Worm (Caenorhabditis elegans): ENCODE data around the gene srx-24.

DNA sequence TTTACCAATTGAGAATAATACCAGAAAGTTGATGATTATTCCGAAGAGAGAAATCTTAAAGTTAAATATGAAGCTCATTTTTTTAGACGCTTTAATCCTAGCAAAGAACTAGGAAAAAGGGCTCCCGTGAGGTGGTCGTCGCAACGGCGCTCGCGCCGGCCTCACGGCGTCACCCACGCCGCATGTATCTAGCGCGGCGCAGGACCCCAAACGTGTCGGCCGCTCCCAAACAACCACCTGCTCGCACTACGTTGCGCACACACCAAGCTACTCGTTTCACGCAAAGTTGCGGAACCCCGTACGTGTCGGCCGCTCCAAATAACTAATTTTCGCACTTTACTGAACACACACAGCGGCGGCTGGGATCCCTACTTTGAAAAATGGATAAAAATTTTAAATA, 3.5 kb downstream of the srx-24 start:
- TF ChIP-seq mab-5 (tag; optimal IDR thresholded peaks at IDR 0.05) = no peak
- no peak for TF ChIP-seq snpc-4 (tag; optimal IDR thresholded peaks at IDR 0.05)
- TF ChIP-seq lin-13 (tag; optimal IDR thresholded peaks at IDR 0.05) = no peak
- TF ChIP-seq nhr-2 (tag; optimal IDR thresholded peaks at IDR 0.05) = no peak
- no peak for TF ChIP-seq ceh-43 (GFP tag; optimal IDR thresholded peaks at IDR 0.05)
- no peak for TF ChIP-seq lsy-2 (tag; optimal IDR thresholded peaks at IDR 0.05)
- no peak for TF ChIP-seq unc-120 (tag; optimal IDR thresholded peaks at IDR 0.05; ENCODE audit: poor library complexity, severe bottlenecking)
- TF ChIP-seq nhr-76 (tag; optimal IDR thresholded peaks at IDR 0.05) = no peak
- no peak for TF ChIP-seq sptf-1 (tag; optimal IDR thresholded peaks at IDR 0.05)
- no peak for TF ChIP-seq lin-32 (GFP tag; optimal IDR thresholded peaks at IDR 0.05)
- no peak for TF ChIP-seq unc-39 (tag; optimal IDR thresholded peaks at IDR 0.05)
- no peak for TF ChIP-seq unc-62 (GFP tag; optimal IDR thresholded peaks at IDR 0.05)
- no peak for TF ChIP-seq nhr-237 (tag; optimal IDR thresholded peaks at IDR 0.05)

Data from whole organism, mixed stage, embryonic.